Fruit fly (Drosophila melanogaster): Measurements from ENCODE around the gene CG11899.

CG11899 gene

dm6 chr3R:29204612-29205480, 4.6 kb downstream of the CG11899 start (continued):
- peak; percentile 68; the same call in 2 of the 3 replicates for TF ChIP-seq Mrtf (GFP tag; IDR thresholded peaks at IDR 0.05)
- TF ChIP-seq tgo (GFP tag; IDR thresholded peaks at IDR 0.05), result peak; percentile 69
- TF ChIP-seq CG13624 (GFP tag; optimal IDR thresholded peaks at IDR 0.05), result peak; percentile 19
- TF ChIP-seq fu2 (GFP tag; optimal IDR thresholded peaks at IDR 0.05), result no peak
- TF ChIP-seq CG17612 (GFP tag; IDR thresholded peaks at IDR 0.05), result peak; percentile 23; the same call in 1 of the 2 replicates
- TF ChIP-seq Hr51 (GFP tag; optimal IDR thresholded peaks at IDR 0.05), result peak; percentile 29 to 83
- TF ChIP-seq CG14441 (GFP tag; IDR thresholded peaks at IDR 0.05), result peak; percentile 69
- peak; percentile 30 for TF ChIP-seq CG31388 (GFP tag; optimal IDR thresholded peaks at IDR 0.05)
- peak; percentile 68 for TF ChIP-seq CG30431 (GFP tag; optimal IDR thresholded peaks at IDR 0.05)
- peak; percentile 85 for TF ChIP-seq ara (GFP tag; IDR thresholded peaks at IDR 0.05)
- TF ChIP-seq fd102C (GFP tag; optimal IDR thresholded peaks at IDR 0.05), result no peak
- TF ChIP-seq CG8089 (GFP tag; optimal IDR thresholded peaks at IDR 0.05), result peak; percentile 60
- TF ChIP-seq trh (GFP tag; optimal IDR thresholded peaks at IDR 0.05), result no peak
- TF ChIP-seq Fer1 (GFP tag; optimal IDR thresholded peaks at IDR 0.05), result peak; percentile 65
- peak; percentile 48; the same call in 1 of the 2 replicates for TF ChIP-seq CG7372 (GFP tag; IDR thresholded peaks at IDR 0.05)
- peak; percentile 73; the same call in 2 of the 3 replicates for TF ChIP-seq ase (GFP tag; IDR thresholded peaks at IDR 0.05)
- TF ChIP-seq CG10431 (GFP tag; optimal IDR thresholded peaks at IDR 0.05), result peak; percentile 29
- TF ChIP-seq CG12299 (tag; optimal IDR thresholded peaks at IDR 0.05), result peak; percentile 59
- TF ChIP-seq tap (tag; optimal IDR thresholded peaks at IDR 0.05), result peak; percentile 74
- TF ChIP-seq ro (GFP tag; IDR thresholded peaks at IDR 0.05), result peak; percentile 59
- TF ChIP-seq Myb (GFP tag; optimal IDR thresholded peaks at IDR 0.05), result peak; percentile 47
- TF ChIP-seq CG11560 (tag; IDR thresholded peaks at IDR 0.05), result 0 out of 3 replicates have a peak, but pooled peaks have one; percentile 44
- peak; percentile 72; the same call in 1 of the 2 replicates for TF ChIP-seq ranshi (GFP tag; IDR thresholded peaks at IDR 0.05)
- TF ChIP-seq CG11085 (GFP tag; IDR thresholded peaks at IDR 0.05), result no peak
- TF ChIP-seq CG18619 (GFP tag; optimal IDR thresholded peaks at IDR 0.05), result peak; percentile 51
- TF ChIP-seq HLHmδ (GFP tag; optimal IDR thresholded peaks at IDR 0.05), result no peak
- peak; percentile 81 for TF ChIP-seq peb (GFP tag; IDR thresholded peaks at IDR 0.05)
- peak; percentile 19; the same call in 1 of the 2 replicates for TF ChIP-seq Lim3 (GFP tag; IDR thresholded peaks at IDR 0.05)
- TF ChIP-seq pfk (GFP tag; optimal IDR thresholded peaks at IDR 0.05), result no peak
- TF ChIP-seq CG6791 (GFP tag; IDR thresholded peaks at IDR 0.05; ENCODE audit: partially characterized antibody), result no peak
- TF ChIP-seq ATbp (GFP tag; optimal IDR thresholded peaks at IDR 0.05), result peak; percentile 86
- peak; percentile 69 for TF ChIP-seq gsb-n (tag; optimal IDR thresholded peaks at IDR 0.05)
- peak; percentile 85 for TF ChIP-seq zfh1 (GFP tag; IDR thresholded peaks at IDR 0.05)
- TF ChIP-seq Ada2b (GFP tag; IDR thresholded peaks at IDR 0.05), result peak; percentile 72
- peak; percentile 13 for TF ChIP-seq CG6765 (GFP tag; optimal IDR thresholded peaks at IDR 0.05)
- TF ChIP-seq hbn (GFP tag; IDR thresholded peaks at IDR 0.05; ENCODE audit: partially characterized antibody), result no peak
- TF ChIP-seq CG7271 (tag; optimal IDR thresholded peaks at IDR 0.05), result no peak
- no peak for TF ChIP-seq Dp (GFP tag; optimal IDR thresholded peaks at IDR 0.05)
- peak; percentile 85 for TF ChIP-seq unpg (GFP tag; optimal IDR thresholded peaks at IDR 0.05)
- TF ChIP-seq CG1832 (GFP tag; optimal IDR thresholded peaks at IDR 0.05), result no peak
- no peak for TF ChIP-seq prd (optimal IDR thresholded peaks at IDR 0.05)
- peak; percentile 88 for TF ChIP-seq prd (GFP tag; IDR thresholded peaks at IDR 0.05)
- TF ChIP-seq gem (tag; optimal IDR thresholded peaks at IDR 0.05), result peak; percentile 87
- TF ChIP-seq CG11504 (tag; optimal IDR thresholded peaks at IDR 0.05), result peak; percentile 88
- peak; percentile 57 for TF ChIP-seq CG33557 (GFP tag; optimal IDR thresholded peaks at IDR 0.05)
- peak; percentile 72; the same call in 1 of the 3 replicates for TF ChIP-seq CG3726 (GFP tag; IDR thresholded peaks at IDR 0.05)
- peak; percentile 33 for TF ChIP-seq Dad (GFP tag; optimal IDR thresholded peaks at IDR 0.05)
- peak; percentile 43 for TF ChIP-seq da (GFP tag; optimal IDR thresholded peaks at IDR 0.05)
- TF ChIP-seq corto (GFP tag; optimal IDR thresholded peaks at IDR 0.05), result no peak

All from whole organism, embryonic.